Worm (Caenorhabditis elegans) whole organism, young adult: ENCODE results near the gene frk-1.

ENCODE experiments used
- B0035.1 ChIP-seq: sonication (generic microtip); optimal IDR thresholded peaks from 2 replicates; lab custom pipeline; 2016; ENCODE audit warnings: missing genetic modification characterization, mild to moderate bottlenecking, missing compliant biosample characterization, missing genotype, missing genetic modification reagents
- C06A6.2 ChIP-seq: fragments of 200-800 bp; sonication (Bioruptor generic); conservative IDR thresholded peaks from 2 replicates; pipeline ENCODE4 v1.3.6; 2022; ENCODE audit warnings: missing genetic modification characterization, missing compliant biosample characterization
- D2030.7 ChIP-seq: fragments of 200-800 bp; sonication (Bioruptor generic); IDR thresholded peaks from 2 replicates; pipeline ENCODE4 v1.3.6; 2022; ENCODE audit warnings: missing genetic modification reagents, missing genetic modification characterization, missing compliant biosample characterization
- F22D6.2 ChIP-seq: sonication (generic microtip); optimal IDR thresholded peaks from 2 replicates; lab custom pipeline; 2016; ENCODE audit warnings: mild to moderate bottlenecking, missing genetic modification characterization, missing compliant biosample characterization
- F49E8.2 ChIP-seq: sonication (generic microtip); optimal IDR thresholded peaks from 3 replicates; lab custom pipeline; 2017; ENCODE audit warnings: missing genetic modification characterization, mild to moderate bottlenecking, missing compliant biosample characterization, antibody characterized with exemption, moderate library complexity; ENCODE audit not compliant: insufficient read depth
- F57C9.4 ChIP-seq: sonication (generic microtip); optimal IDR thresholded peaks from 2 replicates; lab custom pipeline; 2017; ENCODE audit warnings: mild to moderate bottlenecking, missing genetic modification characterization, missing compliant biosample characterization
- K12H6.12 ChIP-seq: fragments of 200-800 bp; sonication (Bioruptor generic); optimal IDR thresholded peaks from 2 replicates; lab custom pipeline; 2018; ENCODE audit warnings: mild to moderate bottlenecking, missing genetic modification characterization, missing compliant biosample characterization
- T07F8.4 ChIP-seq: sonication (generic microtip); optimal IDR thresholded peaks from 2 replicates; lab custom pipeline; 2016; ENCODE audit warnings: mild to moderate bottlenecking, missing genetic modification characterization, moderate library complexity, missing compliant biosample characterization
- Y53F4B.3 ChIP-seq: fragments of 200-800 bp; sonication (Bioruptor generic); IDR thresholded peaks from 2 replicates; pipeline ENCODE4 v1.3.6; 2022; ENCODE audit warnings: missing genetic modification reagents, missing genetic modification characterization, missing compliant biosample characterization
- Y56A3A.18 ChIP-seq: fragments of 200-800 bp; sonication (Bioruptor generic); IDR thresholded peaks from 2 replicates; pipeline ENCODE4 v1.3.6; 2022; ENCODE audit warnings: missing genetic modification reagents, missing genetic modification characterization, missing compliant biosample characterization
- Y79H2A.3 ChIP-seq: fragments of 200-800 bp; sonication (Bioruptor generic); conservative IDR thresholded peaks from 2 replicates; pipeline ENCODE4 v1.3.6; 2022; ENCODE audit warnings: missing genetic modification reagents, missing genetic modification characterization, missing compliant biosample characterization
- attf-5 ChIP-seq: fragments of 200-800 bp; sonication (Bioruptor generic); optimal IDR thresholded peaks from 2 replicates; lab custom pipeline; 2018; ENCODE audit warnings: mild to moderate bottlenecking, missing genetic modification characterization, missing compliant biosample characterization
- cebp-1 ChIP-seq, 2 experiments: fragments of 200-800 bp in 1 of 2; sonication (Bioruptor generic) in 1 of 2; sonication (generic microtip) in 1 of 2; IDR thresholded peaks in 1 of 2; optimal IDR thresholded peaks in 1 of 2; 2 replicates each; pipeline versions ENCODE4 v1.3.6 to Lab custom; 2017 to 2022; ENCODE audit warnings: missing compliant biosample characterization in 2 of 2, missing genetic modification characterization in 2 of 2, mild to moderate bottlenecking in 1 of 2, missing genetic modification reagents in 1 of 2, moderate library complexity in 1 of 2
- ceh-27 ChIP-seq: fragments of 200-800 bp; sonication (Bioruptor generic); optimal IDR thresholded peaks from 2 replicates; lab custom pipeline; 2018; ENCODE audit warnings: mild to moderate bottlenecking, missing genetic modification characterization, moderate library complexity, missing compliant biosample characterization
- ceh-58 ChIP-seq: fragments of 200-800 bp; sonication (Bioruptor generic); IDR thresholded peaks from 2 replicates; pipeline ENCODE4 v1.3.6; 2022; ENCODE audit warnings: missing genetic modification characterization, missing compliant biosample characterization
- ceh-79 ChIP-seq: sonication (generic microtip); optimal IDR thresholded peaks from 2 replicates; lab custom pipeline; 2017; ENCODE audit warnings: mild to moderate bottlenecking, missing genetic modification characterization, missing compliant biosample characterization
- chd-7 ChIP-seq: sonication (generic microtip); optimal IDR thresholded peaks from 2 replicates; lab custom pipeline; 2016; ENCODE audit warnings: mild to moderate bottlenecking, missing genetic modification characterization, moderate library complexity, missing compliant biosample characterization
- die-1 ChIP-seq: sonication (generic microtip); optimal IDR thresholded peaks from 2 replicates; lab custom pipeline; 2016; ENCODE audit warnings: missing genotype, mild to moderate bottlenecking, missing genetic modification characterization, missing compliant biosample characterization
- dox-1 ChIP-seq: fragments of 200-800 bp; sonication (Bioruptor generic); IDR thresholded peaks from 2 replicates; pipeline ENCODE4 v1.3.6; 2022; ENCODE audit warnings: missing genetic modification reagents, missing genetic modification characterization, missing compliant biosample characterization
- dpl-1 ChIP-seq: fragments of 150-350 bp; optimal IDR thresholded peaks from 2 replicates; lab custom pipeline; 2014; ENCODE audit warnings: missing biosample characterization, missing genetic modification reagents, missing genetic modification characterization
- efl-1 ChIP-seq: fragments of 150-350 bp; optimal IDR thresholded peaks from 2 replicates; lab custom pipeline; 2014; ENCODE audit warnings: missing biosample characterization, missing genetic modification reagents, missing genetic modification characterization
- ekl-4 ChIP-seq: fragments of 200-800 bp; sonication (Bioruptor generic); IDR thresholded peaks from 2 replicates; pipeline ENCODE4 v1.3.6; 2022; ENCODE audit warnings: missing genetic modification reagents, missing genetic modification characterization, missing compliant biosample characterization
- fkh-3 ChIP-seq: sonication (generic microtip); optimal IDR thresholded peaks from 2 replicates; lab custom pipeline; 2016; ENCODE audit warnings: mild to moderate bottlenecking, missing genetic modification characterization, missing compliant biosample characterization
- hmg-1.2 ChIP-seq: fragments of 200-800 bp; sonication (Bioruptor generic); IDR thresholded peaks from 2 replicates; pipeline ENCODE4 v1.3.6; 2022; ENCODE audit warnings: missing genetic modification reagents, missing genetic modification characterization, missing compliant biosample characterization
- hmg-20 ChIP-seq: fragments of 200-800 bp; sonication (Bioruptor generic); IDR thresholded peaks from 2 replicates; pipeline ENCODE4 v1.3.6; 2022; ENCODE audit warnings: missing genetic modification reagents, missing genetic modification characterization, missing compliant biosample characterization
- lag-1 ChIP-seq: fragments of 200-800 bp; sonication (Bioruptor generic); IDR thresholded peaks from 2 replicates; pipeline ENCODE4 v1.3.6; 2022; ENCODE audit warnings: missing genetic modification reagents, missing genetic modification characterization, missing compliant biosample characterization
- let-607 ChIP-seq, 2 experiments: fragments of 200-800 bp in 1 of 2; sonication (Bioruptor generic) in 1 of 2; sonication (generic microtip) in 1 of 2; optimal IDR thresholded peaks; 2 replicates each; lab custom pipeline; 2016 to 2018; ENCODE audit warnings: mild to moderate bottlenecking in 2 of 2, missing compliant biosample characterization in 2 of 2, missing genetic modification characterization in 2 of 2, moderate library complexity in 2 of 2, missing genotype in 1 of 2
- lin-40 ChIP-seq: sonication (generic microtip); optimal IDR thresholded peaks from 2 replicates; lab custom pipeline; 2016; ENCODE audit warnings: missing genetic modification characterization, mild to moderate bottlenecking, missing compliant biosample characterization, missing genotype, missing genetic modification reagents
- lsl-1 ChIP-seq: fragments of 200-800 bp; sonication (Bioruptor generic); optimal IDR thresholded peaks from 2 replicates; lab custom pipeline; 2018; ENCODE audit warnings: mild to moderate bottlenecking, missing genetic modification characterization, moderate library complexity, missing compliant biosample characterization
- lsy-27 ChIP-seq: sonication (generic microtip); optimal IDR thresholded peaks from 2 replicates; lab custom pipeline; 2017; ENCODE audit warnings: missing genetic modification characterization, mild to moderate bottlenecking, missing compliant biosample characterization, antibody characterized with exemption, missing genotype, borderline replicate concordance; ENCODE audit not compliant: insufficient read depth
- madf-10 ChIP-seq: sonication (generic microtip); optimal IDR thresholded peaks from 2 replicates; lab custom pipeline; 2016; ENCODE audit warnings: mild to moderate bottlenecking, missing genetic modification characterization, missing compliant biosample characterization
- madf-6 ChIP-seq: fragments of 200-800 bp; sonication (Bioruptor generic); IDR thresholded peaks from 2 replicates; pipeline ENCODE4 v1.3.6; 2022; ENCODE audit warnings: missing genetic modification reagents, missing genetic modification characterization, missing compliant biosample characterization
- mes-4 ChIP-seq: sonication (generic microtip); optimal IDR thresholded peaks from 2 replicates; lab custom pipeline; 2016; ENCODE audit warnings: missing genotype, missing genetic modification characterization, missing compliant biosample characterization
- mxl-1 ChIP-seq: sonication (generic microtip); optimal IDR thresholded peaks from 2 replicates; lab custom pipeline; 2016; ENCODE audit warnings: missing genetic modification characterization, missing compliant biosample characterization
- nfyb-1 ChIP-seq: fragments of 200-800 bp; sonication (Bioruptor generic); IDR thresholded peaks from 2 replicates; pipeline ENCODE4 v1.3.6; 2022; ENCODE audit warnings: missing genetic modification reagents, missing genetic modification characterization, missing compliant biosample characterization
- nhr-120 ChIP-seq: fragments of 200-800 bp; sonication (Bioruptor generic); IDR thresholded peaks from 2 replicates; pipeline ENCODE4 v1.3.6; 2022; ENCODE audit warnings: missing genetic modification characterization, missing compliant biosample characterization
- nhr-80 ChIP-seq: sonication (generic microtip); optimal IDR thresholded peaks from 2 replicates; lab custom pipeline; 2016; ENCODE audit warnings: missing genetic modification characterization, missing compliant biosample characterization
- rec-8 ChIP-seq, 2 experiments: sonication (generic microtip); optimal IDR thresholded peaks; 2 replicates each; lab custom pipeline; 2016; ENCODE audit warnings: mild to moderate bottlenecking in 2 of 2, missing genetic modification characterization in 2 of 2, missing genetic modification reagents in 2 of 2, missing genotype in 2 of 2, missing biosample characterization in 1 of 2, missing compliant biosample characterization in 1 of 2, moderate library complexity in 1 of 2
- tbx-9 ChIP-seq: sonication (generic microtip); optimal IDR thresholded peaks from 2 replicates; lab custom pipeline; 2016; ENCODE audit warnings: borderline replicate concordance, missing genetic modification characterization, inconsistent platforms, missing compliant biosample characterization
- unc-130 ChIP-seq: sonication (generic microtip); optimal IDR thresholded peaks from 2 replicates; lab custom pipeline; 2016; ENCODE audit warnings: missing genetic modification reagents, missing genetic modification characterization, missing compliant biosample characterization
- xnd-1 ChIP-seq: sonication (generic microtip); optimal IDR thresholded peaks from 2 replicates; lab custom pipeline; 2016; ENCODE audit warnings: missing genotype, missing genetic modification reagents, missing genetic modification characterization, missing compliant biosample characterization
- zim-3 ChIP-seq: sonication (generic microtip); optimal IDR thresholded peaks from 2 replicates; lab custom pipeline; 2017; ENCODE audit warnings: mild to moderate bottlenecking, missing genetic modification characterization, moderate library complexity, missing compliant biosample characterization

frk-1 gene

DNA sequence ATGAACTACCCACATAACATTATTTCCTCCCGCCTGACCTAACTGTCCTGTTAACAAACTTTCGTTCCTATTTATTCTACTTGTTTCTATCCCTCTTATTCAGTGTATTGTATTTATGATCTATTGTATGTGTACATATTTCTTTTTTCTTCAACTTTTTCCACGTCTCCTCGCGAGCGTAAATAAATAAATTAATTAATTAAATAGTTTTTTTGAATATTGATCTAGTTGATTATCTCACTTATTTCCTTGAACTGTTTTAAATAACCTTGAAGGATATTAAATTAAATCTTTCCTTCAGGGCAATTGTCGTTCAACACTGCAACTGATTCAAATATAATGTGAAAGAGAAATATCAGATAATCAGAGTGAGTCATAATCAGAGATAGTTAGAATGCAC lies at the start of gene frk-1:
Gene frk-1, plus strand, starts transcription at position 301 of the 400 bp plus-strand sequence.
- no peak for TF ChIP-seq attf-5 (GFP tag; lab: Kevin White, UChicago)
- TF ChIP-seq K12H6.12: no peak
- TF ChIP-seq T07F8.4 (tag; lab: Kevin White, UChicago): no peak
- TF ChIP-seq ceh-79 (tag; lab: Kevin White, UChicago): no peak
- TF ChIP-seq fkh-3 (tag; lab: Kevin White, UChicago): no peak
- TF ChIP-seq chd-7: no peak
- no peak for TF ChIP-seq cebp-1 (GFP tag; IDR thresholded peaks at IDR 0.05; lab: Robert Waterston, UW)
- TF ChIP-seq cebp-1 (tag; optimal IDR thresholded peaks at IDR 0.05; lab: Kevin White, UChicago): no peak
- no peak for TF ChIP-seq F57C9.4 (tag; lab: Kevin White, UChicago)
- TF ChIP-seq lsl-1: no peak
- no peak for TF ChIP-seq F49E8.2 (tag; lab: Kevin White, UChicago)
- TF ChIP-seq hmg-20 (GFP tag; lab: Robert Waterston, UW): no peak
- TF ChIP-seq madf-10 (tag; lab: Kevin White, UChicago): no peak
- TF ChIP-seq Y53F4B.3: no peak

DNA sequence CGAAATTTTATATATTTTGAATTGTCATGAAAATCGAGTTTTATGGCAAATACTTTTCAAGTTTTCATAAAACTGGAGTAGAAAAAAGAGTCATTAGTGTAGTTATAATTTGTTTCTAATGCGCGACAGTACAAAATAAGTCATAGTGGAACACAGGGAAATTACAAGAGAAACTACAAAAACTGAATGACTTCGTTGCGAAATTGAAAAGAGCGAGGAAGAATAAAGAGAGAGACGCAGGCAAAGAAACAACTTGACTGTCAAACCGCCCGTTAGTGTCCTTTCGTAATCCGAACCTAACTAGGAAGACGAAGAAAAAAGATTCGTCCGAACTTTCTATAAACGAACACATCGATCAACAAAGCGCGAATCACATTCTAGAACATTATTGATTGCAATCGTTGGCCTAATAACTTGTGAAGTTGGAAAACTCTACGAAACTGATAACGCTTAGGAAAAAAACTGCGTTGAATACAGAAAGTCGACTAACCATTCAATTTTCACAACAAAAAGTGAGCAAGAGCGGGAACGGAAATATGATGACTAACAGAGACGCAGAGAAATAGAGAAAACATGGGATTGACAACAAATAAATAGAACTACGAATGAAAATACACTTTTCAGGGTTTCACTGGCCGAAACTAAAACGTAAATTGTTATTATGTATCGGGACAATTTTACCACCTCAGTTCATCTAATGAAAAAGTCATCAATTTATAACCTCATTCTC lies 49.4 kb upstream of the frk-1 start:
- no peak for TF ChIP-seq F57C9.4 (tag; lab: Kevin White, UChicago)
- no peak for TF ChIP-seq xnd-1 (tag; lab: Kevin White, UChicago)
- no peak for TF ChIP-seq dox-1 (GFP tag; lab: Robert Waterston, UW)
- TF ChIP-seq nhr-80: peak; percentile 29
- TF ChIP-seq ceh-27 (GFP tag; lab: Kevin White, UChicago): no peak
- TF ChIP-seq lin-40 (tag; lab: Kevin White, UChicago): no peak
- TF ChIP-seq unc-130 (GFP tag; lab: Kevin White, UChicago): no peak
- no peak for TF ChIP-seq lsy-27 (tag; lab: Kevin White, UChicago)
- TF ChIP-seq ceh-58 (GFP tag; lab: Robert Waterston, UW): no peak
- TF ChIP-seq hmg-1.2 (GFP tag; lab: Robert Waterston, UW): peak; percentile 10
- TF ChIP-seq efl-1 (GFP tag; lab: Kevin White, UChicago): no peak
- no peak for TF ChIP-seq ceh-79 (tag; lab: Kevin White, UChicago)
- TF ChIP-seq tbx-9: no peak
- TF ChIP-seq cebp-1 (GFP tag; IDR thresholded peaks at IDR 0.05; lab: Robert Waterston, UW): peak; percentile 42; the same call in 1 of the 2 replicates
- peak; percentile 87 for TF ChIP-seq cebp-1 (tag; optimal IDR thresholded peaks at IDR 0.05; lab: Kevin White, UChicago)
- TF ChIP-seq Y56A3A.18 (GFP tag; lab: Robert Waterston, UW): no peak
- no peak for TF ChIP-seq dpl-1 (GFP tag; lab: Kevin White, UChicago)
- TF ChIP-seq madf-10 (tag; lab: Kevin White, UChicago): no peak
- TF ChIP-seq lag-1 (GFP tag; lab: Robert Waterston, UW): no peak
- no peak for TF ChIP-seq zim-3 (tag; lab: Kevin White, UChicago)
- TF ChIP-seq nfyb-1 (GFP tag; lab: Robert Waterston, UW): peak; percentile 45; the same call in 1 of the 2 replicates
- peak; percentile 40; the same call in 1 of the 2 replicates for TF ChIP-seq madf-6 (GFP tag; lab: Robert Waterston, UW)

ce11 chrIV:9994895-9995394 lies 48.0 kb upstream of the frk-1 start, which contains the start of gene uba-1:
Gene uba-1 (minus strand): TSS chrIV:9994945.
- TF ChIP-seq C06A6.2: no peak; the same call in 1 of the 2 replicates
- TF ChIP-seq nfyb-1 (GFP tag; lab: Robert Waterston, UW): peak; percentile 85
- TF ChIP-seq F22D6.2 (tag; lab: Kevin White, UChicago): no peak
- TF ChIP-seq B0035.1 (tag; lab: Kevin White, UChicago): no peak
- no peak for TF ChIP-seq mes-4 (tag; lab: Kevin White, UChicago)
- peak; percentile 24 to 30 for TF ChIP-seq let-607 (tag; optimal IDR thresholded peaks at IDR 0.05; lab: Kevin White, UChicago)
- peak; percentile 76 for TF ChIP-seq dox-1 (GFP tag; lab: Robert Waterston, UW)
- peak; percentile 71; the same call in 1 of the 2 replicates for TF ChIP-seq ekl-4
- peak; percentile 42 for TF ChIP-seq die-1 (tag; lab: Kevin White, UChicago)
- TF ChIP-seq lsy-27 (tag; lab: Kevin White, UChicago): no peak
- TF ChIP-seq mxl-1: no peak
- TF ChIP-seq D2030.7 (GFP tag; lab: Robert Waterston, UW): peak; percentile 68
- no peak for TF ChIP-seq Y79H2A.3 (GFP tag; lab: Robert Waterston, UW)
- TF ChIP-seq nhr-120 (GFP tag; lab: Robert Waterston, UW): no peak
- TF ChIP-seq lag-1 (GFP tag; lab: Robert Waterston, UW): no peak
- peak in 1 of 2 experiments; percentile 27 for TF ChIP-seq rec-8 (tag; optimal IDR thresholded peaks at IDR 0.05; lab: Kevin White, UChicago)
- peak; percentile 35 for TF ChIP-seq chd-7
- TF ChIP-seq xnd-1 (tag; lab: Kevin White, UChicago): peak; percentile 75
